Worm (Caenorhabditis elegans): ENCODE results near the gene cyp-25A3.

cyp-25A3 gene

ce11 chrIII:3871763-3872486, 32.4 kb upstream of the cyp-25A3 start (continued):
- TF ChIP-seq ceh-100 (GFP tag; IDR thresholded peaks at IDR 0.05) (no peak), ztf-3 (GFP tag; optimal IDR thresholded peaks at IDR 0.05) (no peak), aptf-3 (GFP tag; IDR thresholded peaks at IDR 0.05) (no peak), tlf-1 (GFP tag; optimal IDR thresholded peaks at IDR 0.05) (no peak), fkh-3 (tag; optimal IDR thresholded peaks at IDR 0.05) (no peak), mcd-1 (GFP tag; IDR thresholded peaks at IDR 0.05) (no peak)

- TF ChIP-seq ceh-58 (GFP tag; IDR thresholded peaks at IDR 0.05) (peak; percentile 73; the same call in 1 of the 2 replicates), cebp-2 (GFP tag; IDR thresholded peaks at IDR 0.05) (peak; percentile 73; the same call in 1 of the 2 replicates), K11D2.4 (GFP tag; IDR thresholded peaks at IDR 0.05) (no peak), lir-1 (GFP tag; conservative IDR thresholded peaks at IDR 0.05) (0 out of 2 replicates have a peak, but pooled peaks have one; percentile 26), F57C9.4 (tag; optimal IDR thresholded peaks at IDR 0.05) (peak; percentile 90), B0336.3 (GFP tag; IDR thresholded peaks at IDR 0.05) (peak; percentile 94), attf-5 (GFP tag; optimal IDR thresholded peaks at IDR 0.05) (peak; percentile 55), dox-1 (GFP tag; IDR thresholded peaks at IDR 0.05) (peak; percentile 90), Y56A3A.18 (GFP tag; IDR thresholded peaks at IDR 0.05) (peak; percentile 95), snpc-1.1 (tag; optimal IDR thresholded peaks at IDR 0.05; ENCODE audit: insufficient read depth) (peak; percentile 41), ztf-6 (GFP tag; IDR thresholded peaks at IDR 0.05) (no peak), somi-1 (GFP tag; optimal IDR thresholded peaks at IDR 0.05) (peak; percentile 23), let-526 (GFP tag; IDR thresholded peaks at IDR 0.05) (no peak), ztf-22 (GFP tag; optimal IDR thresholded peaks at IDR 0.05) (no peak), Y95B8A.8 (GFP tag; IDR thresholded peaks at IDR 0.05) (peak; percentile 80), nhr-179 (tag; optimal IDR thresholded peaks at IDR 0.05) (peak; percentile 42), lsy-27 (tag; optimal IDR thresholded peaks at IDR 0.05; ENCODE audit: borderline replicate concordance, insufficient read depth) (no peak), F55B11.4 (tag; optimal IDR thresholded peaks at IDR 0.05; ENCODE audit: borderline replicate concordance, insufficient read depth) (no peak), madf-10 (tag; optimal IDR thresholded peaks at IDR 0.05) (peak; percentile 65), lin-40 (tag; optimal IDR thresholded peaks at IDR 0.05) (peak; percentile 4), lag-1 (GFP tag; IDR thresholded peaks at IDR 0.05) (no peak), unc-62 (GFP tag; optimal IDR thresholded peaks at IDR 0.05) (no peak), nhr-80 (tag; optimal IDR thresholded peaks at IDR 0.05) (no peak), lin-35 (GFP tag; optimal IDR thresholded peaks at IDR 0.05) (peak in 1 of 3 experiments; percentile 57), athp-1 (tag; optimal IDR thresholded peaks at IDR 0.05) (peak; percentile 94), Y79H2A.3 (GFP tag; conservative IDR thresholded peaks at IDR 0.05) (0 out of 2 replicates have a peak, but pooled peaks have one; percentile 22), ceh-100 (GFP tag; IDR thresholded peaks at IDR 0.05) (peak; percentile 71), tbx-9 (tag; optimal IDR thresholded peaks at IDR 0.05; ENCODE audit: borderline replicate concordance) (no peak), sdz-38 (tag; optimal IDR thresholded peaks at IDR 0.05) (no peak), nhr-90 (tag; optimal IDR thresholded peaks at IDR 0.05) (peak; percentile 59), ceh-27 (GFP tag; optimal IDR thresholded peaks at IDR 0.05) (peak; percentile 41), F23B12.7 (tag; optimal IDR thresholded peaks at IDR 0.05; ENCODE audit: insufficient read depth) (peak; percentile 47), ztf-28 (GFP tag; IDR thresholded peaks at IDR 0.05) (no peak), nfyb-1 (GFP tag; IDR thresholded peaks at IDR 0.05) (peak; percentile 78), sea-2 (GFP tag; IDR thresholded peaks at IDR 0.05) (no peak), nhr-27 (tag; optimal IDR thresholded peaks at IDR 0.05) (peak; percentile 91), bed-1 (GFP tag; IDR thresholded peaks at IDR 0.05) (no peak), madf-3 (GFP tag; IDR thresholded peaks at IDR 0.05) (peak; percentile 89), zim-3 (tag; optimal IDR thresholded peaks at IDR 0.05) (peak; percentile 77), hmg-1.2 (GFP tag; IDR thresholded peaks at IDR 0.05) (peak; percentile 45)
These were observed 29.8 kb upstream of the cyp-25A3 start for ce11 chrIII:3869292-3869781.

All from whole organism, young adult.